Fruit fly (Drosophila melanogaster) whole organism, prepupa: ENCODE measurements around the gene CG5225.
A peak's percentile ranks its signal among the peaks of the same experiment; 100 is the strongest.

ENCODE experiments used
- CG10669 ChIP-seq: fragments of 200-800 bp; sonication (Bioruptor generic); optimal IDR thresholded peaks from 3 replicates; lab custom pipeline; 2018; ENCODE audit warnings: missing biosample characterization, mild to moderate bottlenecking, missing genetic modification characterization, moderate library complexity
- CG11762 ChIP-seq: fragments of 200-800 bp; sonication (Bioruptor generic); optimal IDR thresholded peaks from 3 replicates; lab custom pipeline; 2016; ENCODE audit warnings: missing biosample characterization, missing genetic modification characterization; ENCODE audit not compliant: insufficient read depth
- CG15336 ChIP-seq: fragments of 200-800 bp; sonication (Bioruptor generic); IDR thresholded peaks from 2 replicates; pipeline ENCODE4 v1.3.6; 2022; ENCODE audit warnings: missing biosample characterization, missing genetic modification characterization
- CG1621 ChIP-seq: fragments of 200-800 bp; sonication (Bioruptor generic); optimal IDR thresholded peaks from 3 replicates; lab custom pipeline; 2018; ENCODE audit warnings: missing biosample characterization, mild to moderate bottlenecking, missing genetic modification characterization
- CG16779 ChIP-seq: fragments of 200-800 bp; sonication (Bioruptor generic); optimal IDR thresholded peaks from 3 replicates; lab custom pipeline; 2017; ENCODE audit warnings: missing biosample characterization, mild to moderate bottlenecking, missing genetic modification characterization
- CG3032 ChIP-seq: fragments of 200-800 bp; optimal IDR thresholded peaks from 2 replicates; lab custom pipeline; 2019; ENCODE audit warnings: missing biosample characterization, mild to moderate bottlenecking, missing genetic modification characterization, moderate library complexity
- CG31627 ChIP-seq: fragments of 200-800 bp; sonication (Bioruptor generic); optimal IDR thresholded peaks from 3 replicates; lab custom pipeline; 2016; ENCODE audit warnings: missing biosample characterization, missing genetic modification characterization
- CG34406 ChIP-seq: fragments of 200-800 bp; sonication (Bioruptor generic); optimal IDR thresholded peaks from 3 replicates; lab custom pipeline; 2016; ENCODE audit warnings: missing biosample characterization, missing genetic modification characterization
- CG4318 ChIP-seq: fragments of 200-800 bp; sonication (Bioruptor generic); optimal IDR thresholded peaks from 3 replicates; lab custom pipeline; 2017; ENCODE audit warnings: missing biosample characterization, mild to moderate bottlenecking, missing genetic modification characterization
- CG6163 ChIP-seq: fragments of 200-800 bp; sonication (Bioruptor generic); IDR thresholded peaks from 3 replicates; pipeline ENCODE4 v1.3.6; 2022; ENCODE audit warnings: missing biosample characterization, missing genetic modification characterization
- CG6276 ChIP-seq: fragments of 200-800 bp; sonication (Bioruptor generic); optimal IDR thresholded peaks from 2 replicates; lab custom pipeline; 2017; ENCODE audit warnings: missing biosample characterization, mild to moderate bottlenecking, missing genetic modification characterization
- CG6792 ChIP-seq: fragments of 200-800 bp; sonication (Bioruptor generic); optimal IDR thresholded peaks from 3 replicates; lab custom pipeline; 2016; ENCODE audit warnings: missing biosample characterization, missing genetic modification characterization
- CG6808 ChIP-seq: fragments of 200-800 bp; sonication (Bioruptor generic); optimal IDR thresholded peaks from 3 replicates; lab custom pipeline; 2017; ENCODE audit warnings: missing biosample characterization, missing genetic modification characterization, mild to moderate bottlenecking, moderate library complexity, missing genetic modification reagents
- CG6854 ChIP-seq: fragments of 200-800 bp; sonication (Bioruptor generic); optimal IDR thresholded peaks from 2 replicates; lab custom pipeline; 2017; ENCODE audit warnings: missing biosample characterization, mild to moderate bottlenecking, missing genetic modification characterization
- CG7368 ChIP-seq: fragments of 200-800 bp; sonication (Bioruptor generic); optimal IDR thresholded peaks from 3 replicates; lab custom pipeline; 2016; ENCODE audit warnings: missing biosample characterization, missing genetic modification characterization
- CG8119 ChIP-seq: fragments of 200-800 bp; sonication (Bioruptor generic); IDR thresholded peaks from 3 replicates; pipeline ENCODE4 v1.3.6; 2022; ENCODE audit warnings: missing biosample characterization, missing genetic modification characterization
- CG8319 ChIP-seq: fragments of 200-800 bp; sonication (Bioruptor generic); optimal IDR thresholded peaks from 3 replicates; lab custom pipeline; 2016; ENCODE audit warnings: missing biosample characterization, missing genetic modification characterization
- CG8632 ChIP-seq: fragments of 200-800 bp; sonication (Bioruptor generic); optimal IDR thresholded peaks from 3 replicates; lab custom pipeline; 2016; ENCODE audit warnings: missing biosample characterization, missing genetic modification characterization
- CG9139 ChIP-seq: fragments of 200-800 bp; sonication (Bioruptor generic); optimal IDR thresholded peaks from 3 replicates; lab custom pipeline; 2017; ENCODE audit warnings: missing biosample characterization, mild to moderate bottlenecking, missing genetic modification characterization
- Eip75B ChIP-seq: fragments of 200-800 bp; sonication (Bioruptor generic); optimal IDR thresholded peaks from 3 replicates; lab custom pipeline; 2016; ENCODE audit warnings: missing biosample characterization, missing genetic modification characterization
- Eip78C ChIP-seq: fragments of 200-800 bp; sonication (Bioruptor generic); peaks from one replicate; lab custom pipeline; 2016; ENCODE audit warnings: missing biosample characterization, missing genetic modification characterization
- Ets21C ChIP-seq: fragments of 200-800 bp; sonication (Bioruptor generic); optimal IDR thresholded peaks from 3 replicates; lab custom pipeline; 2016; ENCODE audit warnings: missing biosample characterization, missing genetic modification characterization
- Ets96B ChIP-seq: fragments of 200-800 bp; optimal IDR thresholded peaks from 2 replicates; lab custom pipeline; 2019; ENCODE audit warnings: missing biosample characterization, mild to moderate bottlenecking, missing genetic modification characterization, moderate library complexity
- Gug ChIP-seq: fragments of 200-800 bp; sonication (Bioruptor generic); IDR thresholded peaks from 2 replicates; pipeline ENCODE4 v1.3.6; 2022; ENCODE audit warnings: missing biosample characterization, missing genetic modification characterization
- Hr4 ChIP-seq: fragments of 200-800 bp; sonication (Bioruptor generic); optimal IDR thresholded peaks from 3 replicates; lab custom pipeline; 2016; ENCODE audit warnings: missing biosample characterization, missing genetic modification characterization
- Lpt ChIP-seq: fragments of 200-800 bp; sonication (Bioruptor generic); optimal IDR thresholded peaks from 3 replicates; lab custom pipeline; 2016; ENCODE audit warnings: missing biosample characterization, missing genetic modification characterization
- Met ChIP-seq: fragments of 200-800 bp; sonication (Bioruptor generic); optimal IDR thresholded peaks from 3 replicates; lab custom pipeline; 2016; ENCODE audit warnings: missing biosample characterization, missing genetic modification characterization
- OdsH ChIP-seq: fragments of 200-800 bp; sonication (Bioruptor generic); optimal IDR thresholded peaks from 3 replicates; lab custom pipeline; 2016; ENCODE audit warnings: missing biosample characterization, missing genetic modification characterization
- Smox ChIP-seq: fragments of 200-800 bp; sonication (Bioruptor generic); optimal IDR thresholded peaks from 3 replicates; lab custom pipeline; 2016; ENCODE audit warnings: missing biosample characterization, missing genetic modification characterization
- Sox14 ChIP-seq: fragments of 200-800 bp; sonication (Bioruptor generic); optimal IDR thresholded peaks from 3 replicates; lab custom pipeline; 2016; ENCODE audit warnings: missing biosample characterization, missing genetic modification characterization
- Sox15 ChIP-seq: fragments of 200-800 bp; sonication (Bioruptor generic); optimal IDR thresholded peaks from 3 replicates; lab custom pipeline; 2016; ENCODE audit warnings: missing biosample characterization, missing genetic modification characterization
- achi ChIP-seq: fragments of 200-800 bp; sonication (Bioruptor generic); optimal IDR thresholded peaks from 3 replicates; lab custom pipeline; 2016; ENCODE audit warnings: missing biosample characterization, missing genetic modification characterization
- acj6 ChIP-seq: fragments of 200-800 bp; sonication (Bioruptor generic); optimal IDR thresholded peaks from 3 replicates; lab custom pipeline; 2016; ENCODE audit warnings: missing biosample characterization, missing genetic modification characterization
- cyc ChIP-seq: fragments of 200-800 bp; sonication (Bioruptor generic); optimal IDR thresholded peaks from 3 replicates; lab custom pipeline; 2016; ENCODE audit warnings: missing biosample characterization, missing genetic modification characterization
- dac ChIP-seq: fragments of 200-800 bp; sonication (Bioruptor generic); optimal IDR thresholded peaks from 2 replicates; lab custom pipeline; 2017; ENCODE audit warnings: missing biosample characterization, mild to moderate bottlenecking, missing genetic modification characterization
- dsx ChIP-seq: fragments of 200-800 bp; optimal IDR thresholded peaks from 3 replicates; lab custom pipeline; 2019; ENCODE audit warnings: missing biosample characterization, mild to moderate bottlenecking, missing genetic modification characterization, moderate library complexity; ENCODE audit not compliant: poor library complexity, severe bottlenecking
- eg ChIP-seq: fragments of 200-800 bp; sonication (Bioruptor generic); IDR thresholded peaks from 3 replicates; pipeline ENCODE4 v1.3.6; 2022; ENCODE audit warnings: missing biosample characterization, missing genetic modification characterization
- fd59A ChIP-seq: fragments of 200-800 bp; sonication (Bioruptor generic); optimal IDR thresholded peaks from 2 replicates; lab custom pipeline; 2017; ENCODE audit warnings: missing biosample characterization, mild to moderate bottlenecking, missing genetic modification characterization, missing genetic modification reagents
- fkh ChIP-seq: fragments of 200-800 bp; sonication (Bioruptor generic); optimal IDR thresholded peaks from 3 replicates; lab custom pipeline; 2017; ENCODE audit warnings: missing biosample characterization, mild to moderate bottlenecking, missing genetic modification characterization, moderate library complexity
- lz ChIP-seq: fragments of 200-800 bp; sonication (Bioruptor generic); optimal IDR thresholded peaks from 3 replicates; lab custom pipeline; 2016; ENCODE audit warnings: missing biosample characterization, missing genetic modification characterization
- pdm3 ChIP-seq: fragments of 200-800 bp; sonication (Bioruptor generic); optimal IDR thresholded peaks from 3 replicates; lab custom pipeline; 2016; ENCODE audit warnings: missing biosample characterization, missing genetic modification characterization
- salr ChIP-seq, 2 experiments: fragments of 200-800 bp; sonication (Bioruptor generic); optimal IDR thresholded peaks; 3 replicates each; lab custom pipeline; 2016 to 2018; ENCODE audit warnings: missing biosample characterization in 2 of 2, missing genetic modification characterization in 2 of 2, mild to moderate bottlenecking in 1 of 2
- ss ChIP-seq, 2 experiments: fragments of 200-800 bp; sonication (Bioruptor generic); optimal IDR thresholded peaks; 2 replicates in 1 of 2; 3 replicates in 1 of 2; lab custom pipeline; 2017 to 2018; ENCODE audit warnings: mild to moderate bottlenecking in 2 of 2, missing biosample characterization in 2 of 2, missing genetic modification characterization in 2 of 2, moderate library complexity in 1 of 2
- svp ChIP-seq: fragments of 200-800 bp; sonication (Bioruptor generic); peaks from one replicate; lab custom pipeline; 2016; ENCODE audit warnings: missing biosample characterization, missing genetic modification characterization
- vri ChIP-seq: fragments of 200-800 bp; sonication (Bioruptor generic); optimal IDR thresholded peaks from 3 replicates; lab custom pipeline; 2016; ENCODE audit warnings: missing biosample characterization, mild to moderate bottlenecking, missing genetic modification characterization

The CG5225 gene

DNA sequence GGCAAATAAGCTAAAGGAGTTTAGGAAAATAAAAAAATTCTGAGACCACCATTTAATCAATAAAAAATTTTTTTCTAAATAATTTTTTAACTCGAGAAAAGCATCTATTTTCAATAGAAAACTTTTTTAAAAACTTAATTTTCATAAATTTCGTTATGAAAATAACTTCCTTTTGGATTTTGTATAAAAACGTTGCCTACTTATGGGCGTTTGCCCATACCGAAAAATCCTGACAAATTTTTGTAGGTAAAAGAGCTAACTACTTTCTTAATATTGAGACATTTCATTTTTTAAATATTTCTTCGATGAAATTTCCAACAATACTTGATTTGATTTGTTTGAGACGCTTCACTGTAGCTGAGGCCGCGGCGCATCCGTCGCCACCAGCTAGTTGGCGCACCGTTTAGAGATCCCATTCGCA is 31.8 kb downstream of the CG5225 start (continued):
- TF ChIP-seq CG11762 (GFP tag; lab: Kevin White, UChicago) (peak; percentile 58), CG6854 (GFP tag; lab: Kevin White, UChicago) (no peak), CG8319 (GFP tag; lab: Kevin White, UChicago) (peak; percentile 26), Ets21C (GFP tag; lab: Kevin White, UChicago) (no peak), CG6808 (peak; percentile 73), CG31627 (GFP tag; lab: Kevin White, UChicago) (peak; percentile 10), CG8119 (GFP tag; lab: Robert Waterston, UW) (peak; percentile 84), CG6163 (GFP tag; lab: Robert Waterston, UW) (peak; percentile 73; the same call in 2 of the 3 replicates), achi (GFP tag; lab: Kevin White, UChicago) (peak; percentile 71), Lpt (GFP tag; lab: Kevin White, UChicago) (peak; percentile 10), eg (GFP tag; lab: Robert Waterston, UW) (peak; percentile 73), acj6 (GFP tag; lab: Kevin White, UChicago) (peak; percentile 70), vri (no peak), salr (GFP tag; optimal IDR thresholded peaks at IDR 0.05; lab: Kevin White, UChicago) (peak in 1 of 2 experiments; percentile 93), Hr4 (GFP tag; lab: Kevin White, UChicago) (peak; percentile 92), CG34406 (GFP tag; lab: Kevin White, UChicago) (peak; percentile 50), CG15336 (peak; percentile 79), CG10669 (GFP tag; lab: Kevin White, UChicago) (peak; percentile 70)

DNA sequence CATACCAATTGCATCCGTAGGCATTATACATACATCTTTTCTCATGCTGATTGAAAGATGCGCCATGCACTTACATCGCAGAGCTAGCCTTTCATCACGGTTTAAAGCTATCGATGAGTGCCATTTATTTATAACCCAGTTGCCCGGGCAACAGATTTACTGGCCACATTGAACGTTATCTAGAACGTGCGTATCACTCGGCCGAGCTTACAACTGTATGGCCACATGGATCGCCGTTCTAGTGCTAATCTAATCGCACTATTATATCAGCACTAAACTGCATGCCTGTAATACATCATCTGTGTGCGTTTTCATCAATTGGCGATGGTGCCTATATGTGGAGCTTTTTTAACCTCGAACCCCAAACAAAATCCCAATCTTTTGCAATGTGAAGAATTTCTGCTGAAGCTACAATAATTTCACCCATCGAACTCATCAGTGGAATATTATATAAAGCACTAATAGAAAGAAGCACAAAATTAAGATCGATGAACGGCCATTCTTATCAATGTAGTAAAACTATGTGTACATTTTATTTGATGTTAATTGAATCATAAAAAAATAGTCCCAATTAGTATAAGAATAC is 32.4 kb downstream of the CG5225 start:
- TF ChIP-seq eg (GFP tag; lab: Robert Waterston, UW) (no peak), CG7368 (GFP tag; lab: Kevin White, UChicago) (no peak), Gug (no peak), dsx (no peak), CG9139 (GFP tag; lab: Kevin White, UChicago) (no peak), OdsH (no peak), Eip78C (GFP tag; lab: Kevin White, UChicago) (no peak), svp (GFP tag; lab: Kevin White, UChicago) (peak; percentile 55)

DNA sequence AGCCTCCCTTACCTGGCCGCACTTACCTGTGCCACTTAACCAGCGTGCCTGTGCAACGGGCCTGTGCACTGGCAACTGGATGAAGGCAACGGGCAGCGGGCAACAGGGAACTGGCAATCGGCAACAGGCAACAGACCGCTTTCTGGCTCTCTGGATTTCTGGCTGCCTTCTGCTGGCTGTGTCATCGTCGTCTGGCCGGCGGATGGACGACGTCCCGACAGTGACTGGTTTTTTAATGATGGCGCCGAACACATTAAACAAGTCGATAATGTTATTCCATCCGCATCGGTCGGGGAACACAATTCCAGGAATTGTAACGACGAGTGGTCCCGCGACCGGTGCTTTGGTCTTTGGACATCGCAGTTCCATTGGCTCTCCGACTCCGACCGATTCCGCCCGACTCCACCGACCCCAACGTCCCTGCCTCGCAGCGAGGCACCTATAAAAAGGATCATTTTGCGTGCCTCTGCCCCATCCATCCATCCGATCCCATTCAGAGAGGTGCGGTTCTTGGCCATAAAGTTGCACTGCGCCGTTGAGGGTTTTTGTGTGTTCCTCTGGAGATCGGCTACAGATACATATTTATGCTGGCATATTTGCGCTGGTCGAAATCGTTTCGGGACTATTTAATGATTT is 33.4 kb downstream of the CG5225 start:
- peak; percentile 18 for TF ChIP-seq CG1621
- no peak for TF ChIP-seq Ets96B (tag; lab: Kevin White, UChicago)
- TF ChIP-seq CG15336, result no peak
- peak; percentile 41 for TF ChIP-seq CG6808
- TF ChIP-seq dsx, result no peak
- TF ChIP-seq CG10669 (GFP tag; lab: Kevin White, UChicago), result no peak
- peak in 1 of 2 experiments; percentile 74 for TF ChIP-seq ss (GFP tag; optimal IDR thresholded peaks at IDR 0.05; lab: Kevin White, UChicago)
- no peak for TF ChIP-seq CG6792 (GFP tag; lab: Kevin White, UChicago)
- TF ChIP-seq cyc (GFP tag; lab: Kevin White, UChicago), result no peak
- TF ChIP-seq CG6163 (GFP tag; lab: Robert Waterston, UW), result peak; percentile 46; the same call in 2 of the 3 replicates
- no peak for TF ChIP-seq pdm3 (GFP tag; lab: Kevin White, UChicago)
- no peak for TF ChIP-seq CG8119 (GFP tag; lab: Robert Waterston, UW)
- no peak for TF ChIP-seq fkh (GFP tag; lab: Kevin White, UChicago)
- no peak for TF ChIP-seq achi (GFP tag; lab: Kevin White, UChicago)
- TF ChIP-seq acj6 (GFP tag; lab: Kevin White, UChicago), result no peak
- TF ChIP-seq Sox14 (GFP tag; lab: Kevin White, UChicago), result no peak
- no peak for TF ChIP-seq CG9139 (GFP tag; lab: Kevin White, UChicago)
- TF ChIP-seq eg (GFP tag; lab: Robert Waterston, UW), result 0 out of 3 replicates have a peak, but pooled peaks have one; percentile 18
- TF ChIP-seq CG8632 (GFP tag; lab: Kevin White, UChicago), result no peak
- TF ChIP-seq OdsH, result no peak
- TF ChIP-seq vri, result no peak
- TF ChIP-seq Sox15 (GFP tag; lab: Kevin White, UChicago), result no peak
- no peak for TF ChIP-seq CG34406 (GFP tag; lab: Kevin White, UChicago)
- no peak for TF ChIP-seq Smox
- TF ChIP-seq CG3032, result no peak
- TF ChIP-seq Met (GFP tag; lab: Kevin White, UChicago), result no peak
- TF ChIP-seq dac (GFP tag; lab: Kevin White, UChicago), result no peak
- TF ChIP-seq CG6276 (GFP tag; lab: Kevin White, UChicago), result no peak
- TF ChIP-seq CG4318 (GFP tag; lab: Kevin White, UChicago), result no peak
- no peak for TF ChIP-seq fd59A
- TF ChIP-seq Eip75B (GFP tag; lab: Kevin White, UChicago), result no peak
- TF ChIP-seq CG16779 (tag; lab: Kevin White, UChicago), result no peak
- TF ChIP-seq lz (GFP tag; lab: Kevin White, UChicago), result no peak
